Worm (Caenorhabditis elegans): ENCODE data around the gene pgp-7.

DNA sequence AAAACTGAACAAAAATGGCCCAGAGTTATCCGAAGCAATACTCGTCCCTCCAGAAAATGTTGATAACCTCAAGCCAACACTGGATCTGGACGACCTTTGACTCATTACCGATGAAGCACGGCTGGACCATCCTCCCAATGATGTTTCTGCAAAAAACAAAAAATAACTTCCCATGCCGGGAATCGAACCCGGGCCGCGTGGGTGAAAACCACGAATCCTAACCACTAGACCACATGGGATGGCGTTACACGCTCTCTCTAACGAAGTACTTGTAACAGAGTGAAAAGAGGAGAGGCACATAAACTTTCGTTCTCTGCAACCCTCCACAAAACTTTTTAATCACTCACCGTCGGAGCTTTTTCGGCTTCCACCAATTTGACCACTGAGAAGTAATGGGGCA, 48.9 kb downstream of the pgp-7 start:
- peak; percentile 76; the same call in 1 of the 2 replicates for TF ChIP-seq tbx-11 (GFP tag; IDR thresholded peaks at IDR 0.05)
- peak; percentile 50 for TF ChIP-seq hnd-1 (tag; optimal IDR thresholded peaks at IDR 0.05)
- no peak for TF ChIP-seq pes-1 (GFP tag; IDR thresholded peaks at IDR 0.05)
- peak; percentile 34 for TF ChIP-seq tra-4 (tag; optimal IDR thresholded peaks at IDR 0.05)
- no peak for TF ChIP-seq ama-1 (optimal IDR thresholded peaks at IDR 0.05)
- TF ChIP-seq sea-1 (GFP tag; conservative IDR thresholded peaks at IDR 0.05), result 0 out of 2 replicates have a peak, but pooled peaks have one; percentile 59
- TF ChIP-seq aly-1 (tag; optimal IDR thresholded peaks at IDR 0.05), result peak; percentile 12
- peak; percentile 43 for TF ChIP-seq B0310.2 (tag; optimal IDR thresholded peaks at IDR 0.05)
- TF ChIP-seq ceh-13 (GFP tag; optimal IDR thresholded peaks at IDR 0.05), result peak; percentile 41
